Worm (Caenorhabditis elegans) whole organism, L2 larva: ENCODE results near the gene sri-78.

Experiments
- F13H6.1 ChIP-seq: sonication (generic microtip); optimal IDR thresholded peaks from 2 replicates; lab custom pipeline; 2016; ENCODE audit warnings: missing genetic modification characterization, missing compliant biosample characterization
- ZK546.5 ChIP-seq: sonication (generic microtip); optimal IDR thresholded peaks from 2 replicates; lab custom pipeline; 2017; ENCODE audit warnings: missing biosample characterization, missing genetic modification characterization
- ama-1 ChIP-seq: fragments of 150-350 bp; optimal IDR thresholded peaks from 2 replicates; lab custom pipeline; 2018; ENCODE audit warnings: inconsistent platforms
- ceh-82 ChIP-seq: fragments of 150-350 bp; optimal IDR thresholded peaks from 2 replicates; lab custom pipeline; 2014; ENCODE audit warnings: missing biosample characterization, missing genetic modification characterization
- elt-1 ChIP-seq: fragments of 150-350 bp; optimal IDR thresholded peaks from 2 replicates; lab custom pipeline; 2014; ENCODE audit warnings: missing biosample characterization, missing genetic modification characterization
- fos-1 ChIP-seq: fragments of 150-350 bp; optimal IDR thresholded peaks from 2 replicates; lab custom pipeline; 2014; ENCODE audit warnings: missing biosample characterization, missing genetic modification characterization
- nhr-11 ChIP-seq: fragments of 150-350 bp; optimal IDR thresholded peaks from 2 replicates; lab custom pipeline; 2014; ENCODE audit warnings: missing biosample characterization, missing genetic modification characterization
- nhr-12 ChIP-seq: fragments of 150-350 bp; optimal IDR thresholded peaks from 2 replicates; lab custom pipeline; 2014; ENCODE audit warnings: missing biosample characterization, missing genetic modification characterization
- nhr-21 ChIP-seq: fragments of 150-350 bp; optimal IDR thresholded peaks from 2 replicates; lab custom pipeline; 2014; ENCODE audit warnings: missing biosample characterization, missing genetic modification characterization
- nhr-77 ChIP-seq: fragments of 150-350 bp; optimal IDR thresholded peaks from 2 replicates; lab custom pipeline; 2014; ENCODE audit warnings: missing biosample characterization, missing genetic modification characterization
- unc-39 ChIP-seq: fragments of 150-350 bp; optimal IDR thresholded peaks from 2 replicates; lab custom pipeline; 2014; ENCODE audit warnings: missing biosample characterization, missing genetic modification characterization
- unc-55 ChIP-seq: fragments of 150-350 bp; sonication (generic microtip); optimal IDR thresholded peaks from 3 replicates; lab custom pipeline; 2014; ENCODE audit warnings: missing biosample characterization, missing genetic modification reagents, missing genetic modification characterization

DNA sequence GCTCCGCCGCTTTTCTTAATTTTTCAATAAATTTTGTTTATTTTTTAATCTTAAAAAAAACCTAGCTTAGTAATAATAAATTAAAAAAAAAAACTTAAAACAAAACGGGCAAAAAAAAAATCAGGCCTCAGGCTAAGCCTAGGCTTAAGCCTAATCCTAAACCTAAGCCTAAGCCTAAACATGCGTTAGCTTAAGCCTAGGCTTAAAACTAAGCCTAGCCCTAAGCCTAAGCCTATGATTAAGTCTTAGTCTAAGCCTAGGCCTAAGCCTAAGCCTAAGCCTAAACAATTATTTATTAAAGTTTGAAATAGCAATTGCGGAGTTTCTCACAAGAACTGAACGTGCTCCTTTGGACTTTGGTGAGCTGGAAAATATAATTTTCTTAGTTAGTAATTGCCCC lies 49.7 kb upstream of the sri-78 start:
- TF ChIP-seq F13H6.1 (tag; lab: Kevin White, UChicago): no peak
- no peak for TF ChIP-seq ama-1
- TF ChIP-seq unc-55: no peak
- TF ChIP-seq nhr-21 (tag; lab: Kevin White, UChicago): no peak
- no peak for TF ChIP-seq ceh-82 (tag; lab: Kevin White, UChicago)
- TF ChIP-seq nhr-12 (tag; lab: Kevin White, UChicago): no peak
- no peak for TF ChIP-seq unc-39 (tag; lab: Kevin White, UChicago)
- TF ChIP-seq nhr-11 (tag; lab: Kevin White, UChicago): no peak
- TF ChIP-seq ZK546.5 (tag; lab: Kevin White, UChicago): no peak
- no peak for TF ChIP-seq fos-1 (tag; lab: Kevin White, UChicago)
- no peak for TF ChIP-seq elt-1 (tag; lab: Kevin White, UChicago)
- no peak for TF ChIP-seq nhr-77 (tag; lab: Kevin White, UChicago)
